Worm (Caenorhabditis elegans) whole organism, late embryonic: ENCODE measurements around the gene melo-1.

Experiments used
- C38D4.7 ChIP-seq: fragments of 200-800 bp; sonication (Bioruptor generic); optimal IDR thresholded peaks from 2 replicates; lab custom pipeline; 2018; ENCODE audit warnings: mild to moderate bottlenecking, missing genetic modification characterization, moderate library complexity, missing compliant biosample characterization
- T23F11.4 ChIP-seq: fragments of 200-800 bp; sonication (Bioruptor generic); optimal IDR thresholded peaks from 2 replicates; lab custom pipeline; 2018; ENCODE audit warnings: mild to moderate bottlenecking, missing genetic modification characterization, missing compliant biosample characterization
- ahr-1 ChIP-seq: sonication (generic microtip); optimal IDR thresholded peaks from 2 replicates; lab custom pipeline; 2016; ENCODE audit warnings: missing genetic modification characterization, missing compliant biosample characterization
- ama-1 ChIP-seq: fragments of 150-350 bp; optimal IDR thresholded peaks from 2 replicates; lab custom pipeline; 2014
- ceh-14 ChIP-seq: sonication (generic microtip); optimal IDR thresholded peaks from 2 replicates; lab custom pipeline; 2016; ENCODE audit warnings: missing genotype, missing genetic modification characterization, missing compliant biosample characterization
- ceh-18 ChIP-seq: sonication (generic microtip); optimal IDR thresholded peaks from 2 replicates; lab custom pipeline; 2016; ENCODE audit warnings: missing genetic modification characterization, missing compliant biosample characterization
- ceh-19 ChIP-seq: fragments of 200-800 bp; sonication (Bioruptor generic); optimal IDR thresholded peaks from 2 replicates; lab custom pipeline; 2018; ENCODE audit warnings: mild to moderate bottlenecking, missing genetic modification characterization, missing compliant biosample characterization
- ceh-2 ChIP-seq: sonication (generic microtip); optimal IDR thresholded peaks from 2 replicates; lab custom pipeline; 2016; ENCODE audit warnings: missing genotype, missing genetic modification characterization, missing compliant biosample characterization
- ceh-24 ChIP-seq: sonication (generic microtip); optimal IDR thresholded peaks from 2 replicates; lab custom pipeline; 2016; ENCODE audit warnings: mild to moderate bottlenecking, missing genetic modification characterization, missing compliant biosample characterization
- ceh-31 ChIP-seq: sonication (generic microtip); optimal IDR thresholded peaks from 2 replicates; lab custom pipeline; 2016; ENCODE audit warnings: missing genetic modification characterization, missing compliant biosample characterization
- ceh-34 ChIP-seq: sonication (generic microtip); optimal IDR thresholded peaks from 2 replicates; lab custom pipeline; 2016; ENCODE audit warnings: mild to moderate bottlenecking, missing genetic modification characterization, missing compliant biosample characterization
- ceh-48 ChIP-seq: sonication (generic microtip); optimal IDR thresholded peaks from 2 replicates; lab custom pipeline; 2016; ENCODE audit warnings: missing genetic modification characterization, inconsistent platforms, missing compliant biosample characterization
- ceh-6 ChIP-seq: fragments of 200-800 bp; sonication (Bioruptor generic); optimal IDR thresholded peaks from 2 replicates; lab custom pipeline; 2018; ENCODE audit warnings: mild to moderate bottlenecking, missing genetic modification characterization, missing compliant biosample characterization
- ceh-9 ChIP-seq: sonication (generic microtip); optimal IDR thresholded peaks from 2 replicates; lab custom pipeline; 2016; ENCODE audit warnings: mild to moderate bottlenecking, missing genetic modification characterization, inconsistent platforms, missing compliant biosample characterization
- elt-2 ChIP-seq: sonication (generic microtip); optimal IDR thresholded peaks from 2 replicates; lab custom pipeline; 2016; ENCODE audit warnings: missing genetic modification reagents, missing genetic modification characterization, missing compliant biosample characterization
- ets-4 ChIP-seq: sonication (generic microtip); optimal IDR thresholded peaks from 2 replicates; lab custom pipeline; 2016; ENCODE audit warnings: missing genetic modification characterization, missing compliant biosample characterization
- fkh-10 ChIP-seq: fragments of 150-350 bp; optimal IDR thresholded peaks from 2 replicates; lab custom pipeline; 2014; ENCODE audit warnings: missing biosample characterization, missing genetic modification reagents, missing genetic modification characterization
- hlh-13 ChIP-seq: fragments of 200-800 bp; sonication (Bioruptor generic); optimal IDR thresholded peaks from 2 replicates; lab custom pipeline; 2018; ENCODE audit warnings: mild to moderate bottlenecking, missing genetic modification characterization, missing compliant biosample characterization
- hlh-30 ChIP-seq: sonication (generic microtip); optimal IDR thresholded peaks from 2 replicates; lab custom pipeline; 2017; ENCODE audit warnings: antibody characterized with exemption, missing genetic modification characterization, missing compliant biosample characterization; ENCODE audit not compliant: insufficient read depth
- hlh-6 ChIP-seq: sonication (generic microtip); optimal IDR thresholded peaks from 2 replicates; lab custom pipeline; 2016; ENCODE audit warnings: missing genotype, missing genetic modification characterization, missing compliant biosample characterization
- hlh-8 ChIP-seq: sonication (generic microtip); optimal IDR thresholded peaks from 2 replicates; lab custom pipeline; 2016; ENCODE audit warnings: missing genotype, missing genetic modification characterization, missing compliant biosample characterization
- lin-11 ChIP-seq: fragments of 200-800 bp; sonication (Bioruptor generic); optimal IDR thresholded peaks from 2 replicates; lab custom pipeline; 2018; ENCODE audit warnings: mild to moderate bottlenecking, missing genetic modification characterization, missing compliant biosample characterization
- madf-2 ChIP-seq: sonication (generic microtip); optimal IDR thresholded peaks from 2 replicates; lab custom pipeline; 2017; ENCODE audit warnings: missing genetic modification characterization, missing compliant biosample characterization
- mec-3 ChIP-seq: sonication (generic microtip); optimal IDR thresholded peaks from 2 replicates; lab custom pipeline; 2016; ENCODE audit warnings: borderline replicate concordance, missing genetic modification characterization, missing compliant biosample characterization
- nfya-1 ChIP-seq: sonication (generic microtip); optimal IDR thresholded peaks from 2 replicates; lab custom pipeline; 2017; ENCODE audit warnings: missing genetic modification characterization, mild to moderate bottlenecking, missing compliant biosample characterization, antibody characterized with exemption, moderate library complexity
- nhr-232 ChIP-seq: sonication (generic microtip); optimal IDR thresholded peaks from 2 replicates; lab custom pipeline; 2016; ENCODE audit warnings: missing genetic modification characterization, missing compliant biosample characterization
- pha-2 ChIP-seq: sonication (generic microtip); optimal IDR thresholded peaks from 2 replicates; lab custom pipeline; 2017; ENCODE audit warnings: mild to moderate bottlenecking, missing genetic modification characterization, missing compliant biosample characterization
- pros-1 ChIP-seq: fragments of 150-350 bp; optimal IDR thresholded peaks from 2 replicates; lab custom pipeline; 2014; ENCODE audit warnings: missing biosample characterization, missing genetic modification reagents, missing genetic modification characterization
- ref-2 ChIP-seq: sonication (generic microtip); optimal IDR thresholded peaks from 2 replicates; lab custom pipeline; 2016; ENCODE audit warnings: missing genetic modification characterization, missing compliant biosample characterization
- rnt-1 ChIP-seq: sonication (generic microtip); optimal IDR thresholded peaks from 2 replicates; lab custom pipeline; 2016; ENCODE audit warnings: missing genetic modification characterization, missing compliant biosample characterization
- sox-2 ChIP-seq: fragments of 200-800 bp; sonication (Bioruptor generic); IDR thresholded peaks from 2 replicates; pipeline ENCODE4 v1.3.6; 2022; ENCODE audit warnings: missing genetic modification reagents, missing genetic modification characterization, missing compliant biosample characterization
- sox-4 ChIP-seq: sonication (generic microtip); optimal IDR thresholded peaks from 2 replicates; lab custom pipeline; 2017; ENCODE audit warnings: mild to moderate bottlenecking, missing genetic modification characterization, inconsistent platforms, missing compliant biosample characterization
- syd-9 ChIP-seq: sonication (generic microtip); optimal IDR thresholded peaks from 2 replicates; lab custom pipeline; 2016; ENCODE audit warnings: mild to moderate bottlenecking, missing genetic modification characterization, moderate library complexity, missing compliant biosample characterization
- tbx-2 ChIP-seq: sonication (generic microtip); optimal IDR thresholded peaks from 2 replicates; lab custom pipeline; 2016; ENCODE audit warnings: missing genetic modification characterization, missing compliant biosample characterization
- tbx-7 ChIP-seq: sonication (generic microtip); optimal IDR thresholded peaks from 2 replicates; lab custom pipeline; 2016; ENCODE audit warnings: missing genotype, missing genetic modification characterization, missing compliant biosample characterization
- ttx-3 ChIP-seq: sonication (generic microtip); optimal IDR thresholded peaks from 2 replicates; lab custom pipeline; 2016; ENCODE audit warnings: missing genetic modification reagents, missing genetic modification characterization, missing compliant biosample characterization
- unc-3 ChIP-seq, 2 experiments: fragments of 200-800 bp in 1 of 2; sonication (Bioruptor generic) in 1 of 2; sonication (generic microtip) in 1 of 2; conservative IDR thresholded peaks in 1 of 2; optimal IDR thresholded peaks in 1 of 2; 2 replicates each; pipeline versions ENCODE4 v1.3.6 to Lab custom; 2016 to 2022; ENCODE audit warnings: missing compliant biosample characterization in 2 of 2, missing genetic modification characterization in 2 of 2, missing genetic modification reagents in 1 of 2
- unc-42 ChIP-seq: sonication (generic microtip); optimal IDR thresholded peaks from 2 replicates; lab custom pipeline; 2016; ENCODE audit warnings: missing genotype, missing genetic modification characterization, missing compliant biosample characterization
- unc-55 ChIP-seq: sonication (generic microtip); optimal IDR thresholded peaks from 2 replicates; lab custom pipeline; 2017; ENCODE audit warnings: missing biosample characterization, missing genetic modification reagents, missing genetic modification characterization
- zip-5 ChIP-seq: sonication (generic microtip); optimal IDR thresholded peaks from 2 replicates; lab custom pipeline; 2016; ENCODE audit warnings: missing genetic modification characterization, missing compliant biosample characterization

Gene melo-1

DNA sequence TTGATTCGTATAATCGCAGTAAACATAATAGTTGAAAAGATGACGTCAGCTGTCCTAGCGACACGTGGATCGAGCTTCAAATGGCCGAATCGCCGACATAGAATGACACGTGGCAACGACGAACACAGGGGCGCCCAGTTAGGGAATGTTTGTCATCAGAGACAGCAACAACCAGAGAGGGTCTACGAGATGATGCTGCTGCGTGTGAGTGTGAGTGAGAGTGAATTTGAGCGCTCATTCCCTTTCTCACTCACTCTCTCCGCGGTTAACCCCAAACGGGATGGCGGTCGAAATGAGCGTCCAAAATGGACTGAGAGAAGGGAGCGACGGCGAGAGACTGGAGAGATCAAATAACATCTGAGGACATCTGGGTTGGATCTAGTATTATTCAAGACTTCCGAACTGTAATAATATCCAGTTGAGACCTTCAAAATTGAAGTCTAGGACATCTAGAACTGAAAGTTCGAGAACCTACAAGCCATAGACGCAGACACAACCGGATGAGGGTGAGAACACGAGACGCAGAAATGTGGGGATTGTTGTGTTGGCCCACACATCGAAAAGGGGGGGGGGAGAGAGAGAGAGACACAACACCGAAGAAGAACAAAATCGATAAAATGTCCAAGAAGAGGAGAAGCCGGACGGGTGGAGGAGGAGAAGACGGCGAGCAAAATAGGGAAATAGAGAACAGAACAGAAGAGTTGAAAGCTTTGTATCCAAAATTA is 7.2 kb downstream of the melo-1 start:
- no peak for TF ChIP-seq ahr-1 (tag; lab: Kevin White, UChicago)
- no peak for TF ChIP-seq elt-2 (tag; lab: Kevin White, UChicago)
- TF ChIP-seq ceh-2 (tag; lab: Kevin White, UChicago), result no peak
- peak; percentile 51 for TF ChIP-seq ets-4 (tag; lab: Kevin White, UChicago)
- peak; percentile 27 for TF ChIP-seq ceh-6 (GFP tag; lab: Kevin White, UChicago)
- peak; percentile 34 for TF ChIP-seq fkh-10 (GFP tag; lab: Kevin White, UChicago)
- TF ChIP-seq nhr-232 (tag; lab: Kevin White, UChicago), result no peak
- no peak for TF ChIP-seq T23F11.4 (GFP tag; lab: Kevin White, UChicago)
- no peak for TF ChIP-seq mec-3 (tag; lab: Kevin White, UChicago)
- peak; percentile 2 for TF ChIP-seq pros-1
- TF ChIP-seq zip-5, result no peak
- TF ChIP-seq tbx-7 (tag; lab: Kevin White, UChicago), result no peak
- TF ChIP-seq ceh-24, result no peak
- no peak for TF ChIP-seq hlh-13 (GFP tag; lab: Kevin White, UChicago)
- peak; percentile 21 for TF ChIP-seq hlh-30 (tag; lab: Kevin White, UChicago)
- TF ChIP-seq rnt-1 (tag; lab: Kevin White, UChicago), result peak; percentile 61
- TF ChIP-seq tbx-2 (tag; lab: Kevin White, UChicago), result peak; percentile 36
- peak; percentile 75 for TF ChIP-seq nfya-1 (tag; lab: Kevin White, UChicago)
- TF ChIP-seq hlh-6 (tag; lab: Kevin White, UChicago), result no peak
- TF ChIP-seq ceh-18 (tag; lab: Kevin White, UChicago), result peak; percentile 30
- no peak for TF ChIP-seq unc-3 (GFP tag; conservative IDR thresholded peaks at IDR 0.05; lab: Robert Waterston, UW)
- no peak for TF ChIP-seq unc-3 (tag; optimal IDR thresholded peaks at IDR 0.05; lab: Kevin White, UChicago)
- no peak for TF ChIP-seq ttx-3
- TF ChIP-seq lin-11 (tag; lab: Kevin White, UChicago), result no peak
- TF ChIP-seq ceh-9 (tag; lab: Kevin White, UChicago), result no peak
- no peak for TF ChIP-seq madf-2 (tag; lab: Kevin White, UChicago)
- TF ChIP-seq C38D4.7 (GFP tag; lab: Kevin White, UChicago), result peak; percentile 1
- peak; percentile 50 for TF ChIP-seq ceh-19
- TF ChIP-seq syd-9 (tag; lab: Kevin White, UChicago), result peak; percentile 13
- peak; percentile 94 for TF ChIP-seq ceh-48 (tag; lab: Kevin White, UChicago)
- no peak for TF ChIP-seq unc-55 (GFP tag; lab: Kevin White, UChicago)
- peak; percentile 59 for TF ChIP-seq ref-2
- TF ChIP-seq unc-42, result no peak
- TF ChIP-seq ceh-31 (tag; lab: Kevin White, UChicago), result peak; percentile 63
- peak; percentile 27 for TF ChIP-seq pha-2 (tag; lab: Kevin White, UChicago)
- peak; percentile 7 for TF ChIP-seq ceh-14 (tag; lab: Kevin White, UChicago)
- TF ChIP-seq hlh-8 (tag; lab: Kevin White, UChicago), result no peak
- TF ChIP-seq ceh-34 (tag; lab: Kevin White, UChicago), result peak; percentile 74
- TF ChIP-seq, all 69 proteins: peak for 18

DNA sequence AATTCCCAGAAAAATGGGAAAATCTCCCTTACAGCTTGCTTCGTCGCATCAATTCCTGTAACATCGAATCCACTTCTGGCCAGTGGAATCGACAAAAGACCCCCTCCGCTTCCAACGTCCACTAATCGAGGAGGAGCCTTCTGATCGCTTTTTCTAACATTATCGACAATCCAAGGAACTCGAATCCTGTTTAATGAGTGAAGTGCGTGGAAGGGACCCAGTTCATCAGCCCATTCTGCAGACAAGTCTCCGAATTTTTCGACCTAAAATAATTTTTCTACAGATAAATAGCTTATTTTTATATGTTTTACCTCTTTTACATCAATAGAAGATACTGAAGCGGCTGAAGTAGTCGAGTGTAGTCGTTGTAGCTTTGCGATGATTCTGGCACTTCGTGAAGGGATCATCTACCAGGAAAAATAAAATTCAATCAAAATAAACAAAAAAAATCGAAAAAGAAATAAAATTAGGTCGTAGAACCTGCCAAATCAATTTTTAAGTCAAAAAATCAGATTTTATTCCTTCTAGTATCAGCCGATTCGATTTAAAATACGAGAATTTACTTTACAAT is 9.2 kb downstream of the melo-1 start, which contains the start of gene coq-3:
coq-3 (minus strand) TSS at position 407 of the 571 bp plus-strand sequence.
- no peak for TF ChIP-seq ceh-18 (tag; lab: Kevin White, UChicago)
- TF ChIP-seq sox-4 (tag; lab: Kevin White, UChicago), result no peak
- TF ChIP-seq ets-4 (tag; lab: Kevin White, UChicago), result no peak
- no peak for TF ChIP-seq sox-2
- TF ChIP-seq nhr-232 (tag; lab: Kevin White, UChicago), result no peak
- no peak for TF ChIP-seq ama-1 (lab: Kevin White, UChicago)
- TF ChIP-seq hlh-8 (tag; lab: Kevin White, UChicago), result no peak
